4 worm cellular contexts compared by ENCODE assay signal in genomic region chrX:12513415-12513814, ce11.
TF ChIP-seq lines count a peak whose summit lies in the region.

No protein-coding gene starts in this region.

TF ChIP-seq in whole organism, L1 larva, 84 proteins besides CTCF, POLR2A, EP300 and RAD21:
- TF ChIP-seq lin-14 (GFP tag; optimal IDR thresholded peaks at IDR 0.05; lab: Kevin White, UChicago): peak; percentile 59
- peak; percentile 3 for TF ChIP-seq xbp-1 (tag; optimal IDR thresholded peaks at IDR 0.05; lab: Kevin White, UChicago)
- TF ChIP-seq swsn-7 (tag; optimal IDR thresholded peaks at IDR 0.05; lab: Kevin White, UChicago): peak; percentile 18
- TF ChIP-seq ztf-11 (tag; optimal IDR thresholded peaks at IDR 0.05; lab: Kevin White, UChicago): no peak
- TF ChIP-seq sup-37 (GFP tag; optimal IDR thresholded peaks at IDR 0.05; lab: Kevin White, UChicago): no peak
- no peak for TF ChIP-seq irx-1 (tag; optimal IDR thresholded peaks at IDR 0.05; lab: Kevin White, UChicago)
- TF ChIP-seq nhr-71 (tag; optimal IDR thresholded peaks at IDR 0.05; lab: Kevin White, UChicago): peak; percentile 51
- no peak for TF ChIP-seq fkh-4 (tag; optimal IDR thresholded peaks at IDR 0.05; lab: Kevin White, UChicago; ENCODE audit: borderline replicate concordance)
- peak in 1 of 3 experiments; percentile 34 for TF ChIP-seq ceh-82 (tag; optimal IDR thresholded peaks at IDR 0.05; lab: Kevin White, UChicago)
- TF ChIP-seq fkh-10 (GFP tag; optimal IDR thresholded peaks at IDR 0.05; lab: Kevin White, UChicago): peak; percentile 29
- TF ChIP-seq unc-98 (GFP tag; IDR thresholded peaks at IDR 0.05; lab: Robert Waterston, UW): no peak
- TF ChIP-seq lir-3 (tag; optimal IDR thresholded peaks at IDR 0.05; lab: Kevin White, UChicago; ENCODE audit: poor library complexity): no peak
- TF ChIP-seq elt-3 (tag; optimal IDR thresholded peaks at IDR 0.05; lab: Kevin White, UChicago): no peak
- peak; percentile 76 for TF ChIP-seq fkh-8 (tag; optimal IDR thresholded peaks at IDR 0.05; lab: Kevin White, UChicago)
- no peak for TF ChIP-seq hlh-4 (tag; optimal IDR thresholded peaks at IDR 0.05; lab: Kevin White, UChicago)
- TF ChIP-seq egl-13 (tag; optimal IDR thresholded peaks at IDR 0.05; lab: Kevin White, UChicago): peak; percentile 79
- no peak for TF ChIP-seq snu-23 (GFP tag; optimal IDR thresholded peaks at IDR 0.05; lab: Kevin White, UChicago)
- TF ChIP-seq vab-15 (tag; optimal IDR thresholded peaks at IDR 0.05; lab: Kevin White, UChicago): no peak
- TF ChIP-seq elt-2 (tag; optimal IDR thresholded peaks at IDR 0.05; lab: Kevin White, UChicago): no peak
- peak; percentile 8 for TF ChIP-seq tbx-2 (tag; optimal IDR thresholded peaks at IDR 0.05; lab: Kevin White, UChicago)
- peak; percentile 77 for TF ChIP-seq unc-86 (tag; optimal IDR thresholded peaks at IDR 0.05; lab: Kevin White, UChicago)
- peak; percentile 47 for TF ChIP-seq nhr-47 (tag; optimal IDR thresholded peaks at IDR 0.05; lab: Kevin White, UChicago)

TF ChIP-seq in whole organism, L2 larva, 48 proteins besides CTCF, POLR2A, EP300 and RAD21 (continues in another document):
- no peak for TF ChIP-seq R02D3.7 (tag; optimal IDR thresholded peaks at IDR 0.05; lab: Kevin White, UChicago)
- TF ChIP-seq peb-1 (tag; optimal IDR thresholded peaks at IDR 0.05; lab: Kevin White, UChicago): no peak
- no peak for TF ChIP-seq lin-39 (tag; optimal IDR thresholded peaks at IDR 0.05; lab: Kevin White, UChicago)
- TF ChIP-seq C34F6.9 (tag; optimal IDR thresholded peaks at IDR 0.05; lab: Kevin White, UChicago): peak; percentile 2
- TF ChIP-seq egl-27 (tag; optimal IDR thresholded peaks at IDR 0.05; lab: Kevin White, UChicago): no peak
- TF ChIP-seq nhr-6 (tag; optimal IDR thresholded peaks at IDR 0.05; lab: Kevin White, UChicago): peak; percentile 9
- TF ChIP-seq ztf-1 (GFP tag; conservative IDR thresholded peaks at IDR 0.05; lab: Robert Waterston, UW): no peak
- TF ChIP-seq nhr-12 (tag; optimal IDR thresholded peaks at IDR 0.05; lab: Kevin White, UChicago): no peak
- TF ChIP-seq Y55F3AM.14 (GFP tag; optimal IDR thresholded peaks at IDR 0.05; lab: Kevin White, UChicago): no peak
- TF ChIP-seq nhr-23 (tag; optimal IDR thresholded peaks at IDR 0.05; lab: Kevin White, UChicago): no peak
- TF ChIP-seq elt-1 (tag; optimal IDR thresholded peaks at IDR 0.05; lab: Kevin White, UChicago): no peak
- TF ChIP-seq nhr-21 (tag; optimal IDR thresholded peaks at IDR 0.05; lab: Kevin White, UChicago): no peak
- no peak for TF ChIP-seq unc-62 (GFP tag; optimal IDR thresholded peaks at IDR 0.05; lab: Kevin White, UChicago)
- TF ChIP-seq ama-1 (optimal IDR thresholded peaks at IDR 0.05; lab: Kevin White, UChicago): no peak
- TF ChIP-seq sem-4 (tag; optimal IDR thresholded peaks at IDR 0.05; lab: Kevin White, UChicago): no peak
- no peak for TF ChIP-seq skn-1 (tag; optimal IDR thresholded peaks at IDR 0.05; lab: Kevin White, UChicago)
- no peak for TF ChIP-seq ZK546.5 (tag; optimal IDR thresholded peaks at IDR 0.05; lab: Kevin White, UChicago)
- TF ChIP-seq lin-11 (tag; optimal IDR thresholded peaks at IDR 0.05; lab: Kevin White, UChicago): no peak
- TF ChIP-seq ceh-82 (tag; optimal IDR thresholded peaks at IDR 0.05; lab: Kevin White, UChicago): no peak
- TF ChIP-seq lsy-2 (tag; optimal IDR thresholded peaks at IDR 0.05; lab: Kevin White, UChicago): peak in 1 of 2 experiments; percentile 34
- TF ChIP-seq snpc-4 (tag; optimal IDR thresholded peaks at IDR 0.05; lab: Kevin White, UChicago): no peak
- TF ChIP-seq blmp-1 (tag; optimal IDR thresholded peaks at IDR 0.05; lab: Kevin White, UChicago; ENCODE audit: insufficient read depth): no peak
- no peak for TF ChIP-seq ztf-4 (tag; optimal IDR thresholded peaks at IDR 0.05; lab: Kevin White, UChicago)
- peak; percentile 16 for TF ChIP-seq crh-2 (tag; optimal IDR thresholded peaks at IDR 0.05; lab: Kevin White, UChicago)
- no peak for TF ChIP-seq mab-5 (tag; optimal IDR thresholded peaks at IDR 0.05; lab: Kevin White, UChicago)
- no peak for TF ChIP-seq F13H6.1 (tag; optimal IDR thresholded peaks at IDR 0.05; lab: Kevin White, UChicago)

TF ChIP-seq in whole organism, L3 larva, 47 proteins besides CTCF, POLR2A, EP300 and RAD21:
- TF ChIP-seq ztf-4 (tag; optimal IDR thresholded peaks at IDR 0.05; lab: Kevin White, UChicago): no peak
- TF ChIP-seq nfya-1 (tag; optimal IDR thresholded peaks at IDR 0.05; lab: Kevin White, UChicago; ENCODE audit: insufficient read depth): peak; percentile 10
- TF ChIP-seq egl-5 (tag; optimal IDR thresholded peaks at IDR 0.05; lab: Kevin White, UChicago): no peak

TF ChIP-seq in whole organism, L4 larva, 104 proteins besides CTCF, POLR2A, EP300 and RAD21:
- TF ChIP-seq nhr-111 (GFP tag; optimal IDR thresholded peaks at IDR 0.05; lab: Kevin White, UChicago) (no peak), aha-1 (tag; lab: Kevin White, UChicago) (peak; percentile 18), ctbp-1 (GFP tag; IDR thresholded peaks at IDR 0.05; lab: Robert Waterston, UW) (0 out of 2 replicates have a peak, but pooled peaks have one; percentile 23), lsy-2 (tag; optimal IDR thresholded peaks at IDR 0.05; lab: Kevin White, UChicago) (peak in 1 of 2 experiments; percentile 9)

Comparison
In these comparisons a context has a peak if more than half of its experiments do, and no peak if none do; other contexts are left out.
1. Of the 29 proteins assayed by ChIP-seq in both whole organism, L4 larva and whole organism, L1 larva: peak only in whole organism, L4 larva: aha-1; only in whole organism, L1 larva: fkh-10; in both: none; in neither: 25; mixed calls (peak in some experiments, not most) for 2.